Worm (Caenorhabditis elegans) whole organism, L1 larva: Measurements from ENCODE around the gene ceeh-1.

ENCODE experiments used
- C16A3.4 ChIP-seq: fragments of 150-350 bp; optimal IDR thresholded peaks from 2 replicates; lab custom pipeline; 2014; ENCODE audit warnings: missing biosample characterization, missing genetic modification characterization
- aha-1 ChIP-seq: fragments of 150-350 bp; optimal IDR thresholded peaks from 2 replicates; lab custom pipeline; 2014; ENCODE audit warnings: missing biosample characterization, missing genetic modification characterization
- ama-1 ChIP-seq: fragments of 150-350 bp; optimal IDR thresholded peaks from 2 replicates; lab custom pipeline; 2014
- blmp-1 ChIP-seq: fragments of 150-350 bp; optimal IDR thresholded peaks from 2 replicates; lab custom pipeline; 2014; ENCODE audit warnings: missing biosample characterization, missing genetic modification characterization
- ceh-8 ChIP-seq: fragments of 200-800 bp; sonication (Bioruptor generic); optimal IDR thresholded peaks from 2 replicates; lab custom pipeline; 2018; ENCODE audit warnings: mild to moderate bottlenecking, missing genetic modification characterization, moderate library complexity, missing compliant biosample characterization
- ceh-90 ChIP-seq: sonication (generic microtip); optimal IDR thresholded peaks from 2 replicates; lab custom pipeline; 2016; ENCODE audit warnings: missing genetic modification characterization, missing compliant biosample characterization
- ces-1 ChIP-seq: fragments of 150-350 bp; optimal IDR thresholded peaks from 2 replicates; lab custom pipeline; 2014; ENCODE audit warnings: missing biosample characterization, missing genetic modification reagents, missing genetic modification characterization
- dsc-1 ChIP-seq: sonication (generic microtip); optimal IDR thresholded peaks from 2 replicates; lab custom pipeline; 2016; ENCODE audit warnings: mild to moderate bottlenecking, missing genetic modification characterization, missing compliant biosample characterization
- efl-1 ChIP-seq, 4 experiments: fragments of 150-350 bp; optimal IDR thresholded peaks in 3 of 4; peaks in 1 of 4; 1 replicate in 1 of 4; 2 replicates in 3 of 4; lab custom pipeline; 2014; ENCODE audit warnings: missing biosample characterization in 2 of 4, missing genetic modification characterization in 2 of 4, missing genetic modification reagents in 2 of 4
- efl-3 ChIP-seq: fragments of 200-800 bp; sonication (Bioruptor generic); optimal IDR thresholded peaks from 2 replicates; lab custom pipeline; 2018; ENCODE audit warnings: mild to moderate bottlenecking, missing genetic modification characterization, missing compliant biosample characterization
- elt-2 ChIP-seq: sonication (generic microtip); optimal IDR thresholded peaks from 2 replicates; lab custom pipeline; 2016; ENCODE audit warnings: missing genetic modification characterization, mild to moderate bottlenecking, inconsistent platforms, missing compliant biosample characterization, missing genetic modification reagents
- ets-5 ChIP-seq: fragments of 200-800 bp; sonication (Bioruptor generic); IDR thresholded peaks from 2 replicates; pipeline ENCODE4 v1.3.6; 2022; ENCODE audit warnings: missing genetic modification characterization, missing compliant biosample characterization
- fkh-10 ChIP-seq: sonication (generic microtip); optimal IDR thresholded peaks from 2 replicates; lab custom pipeline; 2017; ENCODE audit warnings: missing biosample characterization, missing genetic modification reagents, missing genetic modification characterization
- fos-1 ChIP-seq: fragments of 150-350 bp; optimal IDR thresholded peaks from 2 replicates; lab custom pipeline; 2014; ENCODE audit warnings: missing biosample characterization, missing genetic modification characterization
- grh-1 ChIP-seq: fragments of 200-800 bp; sonication (Bioruptor generic); IDR thresholded peaks from 2 replicates; pipeline ENCODE4 v1.3.6; 2022; ENCODE audit warnings: missing genetic modification reagents, missing genetic modification characterization, missing compliant biosample characterization
- hlh-17 ChIP-seq: fragments of 200-800 bp; sonication (Bioruptor generic); optimal IDR thresholded peaks from 2 replicates; lab custom pipeline; 2018; ENCODE audit warnings: missing genetic modification characterization, mild to moderate bottlenecking, missing compliant biosample characterization, moderate library complexity, borderline replicate concordance
- hpl-2 ChIP-seq: fragments of 150-350 bp; optimal IDR thresholded peaks from 2 replicates; lab custom pipeline; 2014; ENCODE audit warnings: missing biosample characterization, missing genetic modification reagents, missing genetic modification characterization
- jun-1 ChIP-seq: fragments of 150-350 bp; optimal IDR thresholded peaks from 2 replicates; lab custom pipeline; 2014; ENCODE audit warnings: missing biosample characterization, missing genetic modification reagents, missing genetic modification characterization
- lin-13 ChIP-seq: fragments of 150-350 bp; optimal IDR thresholded peaks from 2 replicates; lab custom pipeline; 2014; ENCODE audit warnings: missing biosample characterization, missing genetic modification reagents, missing genetic modification characterization
- lin-14 ChIP-seq: fragments of 200-800 bp; sonication (Bioruptor generic); optimal IDR thresholded peaks from 2 replicates; lab custom pipeline; 2018; ENCODE audit warnings: mild to moderate bottlenecking, missing genetic modification characterization, moderate library complexity, missing compliant biosample characterization
- lin-35 ChIP-seq, 2 experiments: fragments of 150-350 bp; optimal IDR thresholded peaks; 2 replicates each; lab custom pipeline; 2014; ENCODE audit warnings: missing biosample characterization in 2 of 2, missing genetic modification characterization in 2 of 2, missing genetic modification reagents in 2 of 2
- lin-39 ChIP-seq: fragments of 150-350 bp; optimal IDR thresholded peaks from 2 replicates; lab custom pipeline; 2014; ENCODE audit warnings: missing biosample characterization, missing genetic modification reagents, missing genetic modification characterization
- lsy-2 ChIP-seq, 2 experiments: fragments of 150-350 bp; optimal IDR thresholded peaks; 2 replicates each; lab custom pipeline; 2014; ENCODE audit warnings: missing biosample characterization in 2 of 2, missing genetic modification characterization in 2 of 2
- mef-2 ChIP-seq: fragments of 150-350 bp; optimal IDR thresholded peaks from 2 replicates; lab custom pipeline; 2014; ENCODE audit warnings: missing biosample characterization, missing genetic modification characterization
- mep-1 ChIP-seq: fragments of 150-350 bp; optimal IDR thresholded peaks from 2 replicates; lab custom pipeline; 2014; ENCODE audit warnings: missing biosample characterization, missing genetic modification characterization
- nhr-12 ChIP-seq: sonication (generic microtip); optimal IDR thresholded peaks from 2 replicates; lab custom pipeline; 2017; ENCODE audit warnings: missing biosample characterization, missing genetic modification characterization
- nhr-237 ChIP-seq: fragments of 150-350 bp; optimal IDR thresholded peaks from 2 replicates; lab custom pipeline; 2014; ENCODE audit warnings: missing biosample characterization, missing genetic modification characterization
- nhr-28 ChIP-seq: fragments of 150-350 bp; optimal IDR thresholded peaks from 2 replicates; lab custom pipeline; 2014; ENCODE audit warnings: missing biosample characterization, missing genetic modification characterization
- nhr-71 ChIP-seq: sonication (generic microtip); optimal IDR thresholded peaks from 2 replicates; lab custom pipeline; 2016; ENCODE audit warnings: mild to moderate bottlenecking, missing genetic modification characterization, moderate library complexity, missing compliant biosample characterization
- nhr-77 ChIP-seq: fragments of 150-350 bp; optimal IDR thresholded peaks from 2 replicates; lab custom pipeline; 2014; ENCODE audit warnings: missing biosample characterization, missing genetic modification characterization
- nhr-85 ChIP-seq: sonication (generic microtip); peaks from one replicate; lab custom pipeline; 2016; ENCODE audit warnings: missing genetic modification characterization, inconsistent platforms, missing compliant biosample characterization
- nhr-90 ChIP-seq: sonication (generic microtip); optimal IDR thresholded peaks from 2 replicates; lab custom pipeline; 2016; ENCODE audit warnings: mild to moderate bottlenecking, missing genetic modification characterization, missing compliant biosample characterization; ENCODE audit not compliant: poor library complexity
- pag-3 ChIP-seq: sonication (generic microtip); optimal IDR thresholded peaks from 2 replicates; lab custom pipeline; 2017; ENCODE audit warnings: missing genetic modification characterization, mild to moderate bottlenecking, missing compliant biosample characterization, antibody characterized with exemption, borderline replicate concordance; ENCODE audit not compliant: insufficient read depth
- rnt-1 ChIP-seq: sonication (generic microtip); optimal IDR thresholded peaks from 2 replicates; lab custom pipeline; 2016; ENCODE audit warnings: mild to moderate bottlenecking, missing genetic modification characterization, moderate library complexity, missing compliant biosample characterization
- sox-4 ChIP-seq: sonication (generic microtip); optimal IDR thresholded peaks from 2 replicates; lab custom pipeline; 2016; ENCODE audit warnings: missing genetic modification characterization, missing compliant biosample characterization
- sptf-1 ChIP-seq: fragments of 150-350 bp; optimal IDR thresholded peaks from 2 replicates; lab custom pipeline; 2014; ENCODE audit warnings: missing biosample characterization, missing genetic modification characterization
- sup-37 ChIP-seq: fragments of 200-800 bp; sonication (Bioruptor generic); optimal IDR thresholded peaks from 2 replicates; lab custom pipeline; 2018; ENCODE audit warnings: mild to moderate bottlenecking, missing genetic modification characterization, missing compliant biosample characterization
- swsn-7 ChIP-seq: sonication (generic microtip); optimal IDR thresholded peaks from 2 replicates; lab custom pipeline; 2016; ENCODE audit warnings: missing genetic modification characterization, missing compliant biosample characterization
- tlp-1 ChIP-seq: fragments of 150-350 bp; optimal IDR thresholded peaks from 2 replicates; lab custom pipeline; 2014; ENCODE audit warnings: missing biosample characterization, missing genetic modification characterization
- unc-130 ChIP-seq: fragments of 150-350 bp; optimal IDR thresholded peaks from 2 replicates; lab custom pipeline; 2017; ENCODE audit warnings: missing biosample characterization, missing genetic modification characterization, inconsistent platforms
- unc-30 ChIP-seq: sonication (generic microtip); optimal IDR thresholded peaks from 2 replicates; lab custom pipeline; 2017; ENCODE audit warnings: missing biosample characterization, missing genetic modification characterization
- unc-62 ChIP-seq: fragments of 150-350 bp; optimal IDR thresholded peaks from 2 replicates; lab custom pipeline; 2014; ENCODE audit warnings: missing biosample characterization, missing genetic modification reagents, missing genetic modification characterization
- unc-86 ChIP-seq: sonication (generic microtip); optimal IDR thresholded peaks from 2 replicates; lab custom pipeline; 2016; ENCODE audit warnings: missing genetic modification characterization, missing compliant biosample characterization
- zag-1 ChIP-seq: fragments of 150-350 bp; optimal IDR thresholded peaks from 2 replicates; lab custom pipeline; 2014; ENCODE audit warnings: missing biosample characterization, missing genetic modification characterization
- ztf-4 ChIP-seq: fragments of 150-350 bp; optimal IDR thresholded peaks from 2 replicates; lab custom pipeline; 2014; ENCODE audit warnings: missing biosample characterization, missing genetic modification characterization

Gene ceeh-1

ce11 chrIII:842630-843029, 10.6 kb upstream of the ceeh-1 start, which contains the start of gene far-8:
far-8 (plus strand) TSS chrIII:842930.
- TF ChIP-seq nhr-71 (tag; lab: Kevin White, UChicago) (no peak), nhr-85 (tag; lab: Kevin White, UChicago) (no peak), lin-35 (GFP tag; optimal IDR thresholded peaks at IDR 0.05; lab: Kevin White, UChicago) (no peak)

ce11 chrIII:841177-841576, 9.1 kb upstream of the ceeh-1 start, which contains the start of gene K02F3.9:
K02F3.9 (minus strand) TSS chrIII:841366.
- TF ChIP-seq mef-2 (tag; lab: Kevin White, UChicago) (no peak), fkh-10 (GFP tag; lab: Kevin White, UChicago) (no peak), mep-1 (tag; lab: Kevin White, UChicago) (peak; percentile 3), ztf-4 (tag; lab: Kevin White, UChicago) (no peak), nhr-71 (tag; lab: Kevin White, UChicago) (peak; percentile 18), unc-130 (no peak), nhr-85 (tag; lab: Kevin White, UChicago) (peak; percentile 1), pag-3 (tag; lab: Kevin White, UChicago) (peak; percentile 93), nhr-12 (no peak), blmp-1 (tag; lab: Kevin White, UChicago) (no peak), lin-14 (peak; percentile 35), fos-1 (no peak), lsy-2 (tag; optimal IDR thresholded peaks at IDR 0.05; lab: Kevin White, UChicago) (no peak), swsn-7 (no peak), rnt-1 (tag; lab: Kevin White, UChicago) (peak; percentile 23), lin-13 (GFP tag; lab: Kevin White, UChicago) (no peak), ceh-90 (tag; lab: Kevin White, UChicago) (no peak), ets-5 (GFP tag; lab: Robert Waterston, UW) (no peak), grh-1 (GFP tag; lab: Robert Waterston, UW) (no peak), sox-4 (tag; lab: Kevin White, UChicago) (no peak), nhr-90 (tag; lab: Kevin White, UChicago) (no peak), unc-86 (no peak), sup-37 (GFP tag; lab: Kevin White, UChicago) (no peak), dsc-1 (tag; lab: Kevin White, UChicago) (no peak), jun-1 (tag; lab: Kevin White, UChicago) (no peak), tlp-1 (tag; lab: Kevin White, UChicago) (no peak), aha-1 (tag; lab: Kevin White, UChicago) (no peak), nhr-77 (tag; lab: Kevin White, UChicago) (no peak), hpl-2 (GFP tag; lab: Kevin White, UChicago) (no peak)
- TF ChIP-seq, all 84 proteins: peak for 6

ce11 chrIII:839491-839890, 7.4 kb upstream of the ceeh-1 start, which contains the start of gene dos-3:
dos-3 (minus strand) TSS chrIII:839591.
- TF ChIP-seq fkh-10 (GFP tag; lab: Kevin White, UChicago) = no peak
- TF ChIP-seq C16A3.4 (tag; lab: Kevin White, UChicago) = no peak

- no peak for TF ChIP-seq ceh-90 (tag; lab: Kevin White, UChicago)
- TF ChIP-seq zag-1 = no peak
- peak; percentile 29 for TF ChIP-seq elt-2 (tag; lab: Kevin White, UChicago)
- no peak for TF ChIP-seq lin-39 (tag; lab: Kevin White, UChicago)
- TF ChIP-seq lin-14 = peak; percentile 11
- TF ChIP-seq nhr-237 = no peak
- peak; percentile 60 for TF ChIP-seq fkh-10 (GFP tag; lab: Kevin White, UChicago)
- peak; percentile 7 for TF ChIP-seq swsn-7
- TF ChIP-seq unc-30 (tag; lab: Kevin White, UChicago) = no peak
- peak; percentile 97 for TF ChIP-seq ama-1 (lab: Kevin White, UChicago)
- no peak for TF ChIP-seq unc-62 (GFP tag; lab: Kevin White, UChicago)
- peak; percentile 74 for TF ChIP-seq sup-37 (GFP tag; lab: Kevin White, UChicago)
- peak; percentile 23 for TF ChIP-seq C16A3.4 (tag; lab: Kevin White, UChicago)
- TF ChIP-seq efl-1 (optimal IDR thresholded peaks at IDR 0.05; lab: Kevin White, UChicago) = peak; percentile 34 to 45
- TF ChIP-seq efl-1 (GFP tag; optimal IDR thresholded peaks at IDR 0.05 in 1 of 2; lab: Kevin White, UChicago) = no peak
- peak; percentile 7 for TF ChIP-seq nhr-28 (tag; lab: Kevin White, UChicago)
- no peak for TF ChIP-seq ces-1 (GFP tag; lab: Kevin White, UChicago)
- TF ChIP-seq sptf-1 = no peak
- no peak for TF ChIP-seq mep-1 (tag; lab: Kevin White, UChicago)
- TF ChIP-seq hlh-17 (GFP tag; lab: Kevin White, UChicago) = peak; percentile 84
- TF ChIP-seq lin-35 (GFP tag; optimal IDR thresholded peaks at IDR 0.05; lab: Kevin White, UChicago) = peak in 1 of 2 experiments; percentile 19
- TF ChIP-seq ceh-8 (GFP tag; lab: Kevin White, UChicago) = peak; percentile 26
- peak; percentile 4 for TF ChIP-seq fos-1
- TF ChIP-seq efl-3 (GFP tag; lab: Kevin White, UChicago) = no peak
- TF ChIP-seq nhr-71 (tag; lab: Kevin White, UChicago) = peak; percentile 75
- peak; percentile 40 to 64 for TF ChIP-seq lsy-2 (tag; optimal IDR thresholded peaks at IDR 0.05; lab: Kevin White, UChicago)
Observed at ce11 chrIII:835713-836278, 3.7 kb upstream of the ceeh-1 start.
